Fruit fly (Drosophila melanogaster): ENCODE measurements around the gene bru2.

- TF ChIP-seq kay (GFP tag; ENCODE audit: borderline replicate concordance) (peak; percentile 88), tj (GFP tag; optimal IDR thresholded peaks at IDR 0.05) (peak; percentile 81), CG7045 (GFP tag; optimal IDR thresholded peaks at IDR 0.05) (peak; percentile 27), CG1620 (GFP tag; optimal IDR thresholded peaks at IDR 0.05) (no peak), CG12768 (GFP tag; optimal IDR thresholded peaks at IDR 0.05) (peak; percentile 92), Mnt (GFP tag; optimal IDR thresholded peaks at IDR 0.05) (peak; percentile 60), pad (GFP tag; optimal IDR thresholded peaks at IDR 0.05) (peak; percentile 20), CG14711 (tag; optimal IDR thresholded peaks at IDR 0.05) (peak; percentile 29), CG5204 (GFP tag; optimal IDR thresholded peaks at IDR 0.05) (peak; percentile 50), toe (GFP tag; optimal IDR thresholded peaks at IDR 0.05) (peak; percentile 71), Hr96 (GFP tag; optimal IDR thresholded peaks at IDR 0.05) (peak; percentile 52)
These were observed 22.0 kb downstream of the bru2 start for dm6 chr2L:12365964-12366482.
